Worm (Caenorhabditis elegans) whole organism, L3 larva: ENCODE results near the gene F47G9.6.

Source experiments
- aly-2 ChIP-seq: fragments of 150-350 bp; optimal IDR thresholded peaks from 2 replicates; lab custom pipeline; 2014; ENCODE audit warnings: missing biosample characterization, missing genetic modification characterization
- ama-1 ChIP-seq: fragments of 150-350 bp; optimal IDR thresholded peaks from 2 replicates; lab custom pipeline; 2018
- egl-5 ChIP-seq: fragments of 150-350 bp; optimal IDR thresholded peaks from 2 replicates; lab custom pipeline; 2017; ENCODE audit warnings: missing biosample characterization, missing genetic modification reagents, missing genetic modification characterization, inconsistent platforms
- elt-3 ChIP-seq, 3 experiments: fragments of 150-350 bp in 1 of 3; sonication (generic microtip) in 2 of 3; optimal IDR thresholded peaks; 2 replicates in 2 of 3; 4 replicates in 1 of 3; lab custom pipeline; 2014 to 2017; ENCODE audit warnings: missing biosample characterization in 3 of 3, missing genetic modification characterization in 3 of 3
- eor-1 ChIP-seq, 2 experiments: fragments of 150-350 bp; optimal IDR thresholded peaks; 2 replicates each; lab custom pipeline; 2014 to 2018; ENCODE audit warnings: missing biosample characterization in 2 of 2, missing genetic modification characterization in 2 of 2
- nhr-11 ChIP-seq: fragments of 150-350 bp; optimal IDR thresholded peaks from 2 replicates; lab custom pipeline; 2014; ENCODE audit warnings: missing biosample characterization, missing genetic modification characterization
- nhr-12 ChIP-seq: fragments of 150-350 bp; optimal IDR thresholded peaks from 2 replicates; lab custom pipeline; 2014; ENCODE audit warnings: missing biosample characterization, missing genetic modification characterization
- pha-4 ChIP-seq: fragments of 150-350 bp; optimal IDR thresholded peaks from 2 replicates; lab custom pipeline; 2014; ENCODE audit warnings: missing biosample characterization, missing genetic modification reagents, missing genetic modification characterization
- unc-62 ChIP-seq: fragments of 150-350 bp; sonication (generic microtip); optimal IDR thresholded peaks from 4 replicates; lab custom pipeline; 2014; ENCODE audit warnings: missing biosample characterization, missing genetic modification reagents, missing genetic modification characterization
- zag-1 ChIP-seq: fragments of 150-350 bp; optimal IDR thresholded peaks from 2 replicates; lab custom pipeline; 2014; ENCODE audit warnings: missing biosample characterization, missing genetic modification characterization
- ztf-11 ChIP-seq: fragments of 150-350 bp; optimal IDR thresholded peaks from 2 replicates; lab custom pipeline; 2014; ENCODE audit warnings: missing biosample characterization, missing genetic modification characterization
- ztf-4 ChIP-seq: fragments of 150-350 bp; optimal IDR thresholded peaks from 2 replicates; lab custom pipeline; 2014; ENCODE audit warnings: missing biosample characterization, missing genetic modification characterization

ce11 chrV:11372284-11372878, 43.2 kb downstream of the F47G9.6 start:
- TF ChIP-seq nhr-12 (tag; lab: Kevin White, UChicago) (no peak), zag-1 (tag; lab: Kevin White, UChicago) (no peak), pha-4 (tag; lab: Kevin White, UChicago) (no peak), nhr-11 (no peak), egl-5 (tag; lab: Kevin White, UChicago) (no peak), unc-62 (GFP tag; lab: Kevin White, UChicago) (no peak), ztf-4 (no peak), elt-3 (tag; optimal IDR thresholded peaks at IDR 0.05; lab: Kevin White, UChicago) (no peak), ztf-11 (tag; lab: Kevin White, UChicago) (no peak), ama-1 (lab: Kevin White, UChicago) (no peak), eor-1 (tag; optimal IDR thresholded peaks at IDR 0.05; lab: Kevin White, UChicago) (no peak), aly-2 (no peak)
